Fruit fly (Drosophila melanogaster) whole organism, prepupa: ENCODE results near the gene CG17734.

Experiments
- CG6854 ChIP-seq: fragments of 200-800 bp; sonication (Bioruptor generic); optimal IDR thresholded peaks from 2 replicates; lab custom pipeline; 2017; ENCODE audit warnings: missing biosample characterization, mild to moderate bottlenecking, missing genetic modification characterization
- CG8119 ChIP-seq: fragments of 200-800 bp; sonication (Bioruptor generic); IDR thresholded peaks from 3 replicates; pipeline ENCODE4 v1.3.6; 2022; ENCODE audit warnings: missing biosample characterization, missing genetic modification characterization
- Met ChIP-seq: fragments of 200-800 bp; sonication (Bioruptor generic); optimal IDR thresholded peaks from 3 replicates; lab custom pipeline; 2016; ENCODE audit warnings: missing biosample characterization, missing genetic modification characterization
- fd85E ChIP-seq: fragments of 200-800 bp; sonication (Bioruptor generic); optimal IDR thresholded peaks from 3 replicates; lab custom pipeline; 2016; ENCODE audit warnings: missing biosample characterization, missing genetic modification characterization

dm6 chr3R:11281887-11282286 lies 38.1 kb upstream of the CG17734 start:
- TF ChIP-seq fd85E (GFP tag; lab: Kevin White, UChicago) (no peak), Met (no peak), CG8119 (no peak), CG6854 (GFP tag; lab: Kevin White, UChicago) (no peak)
